Fruit fly (Drosophila melanogaster) whole organism, embryonic: ENCODE results near the gene Cyp4d14.
A peak's percentile ranks its signal among the peaks of the same experiment; 100 is the strongest.

Experiments
- Adf1 ChIP-seq: fragments of 200-800 bp; sonication (Bioruptor generic); IDR thresholded peaks from 2 replicates; pipeline ENCODE4 v1.3.6; 2022; ENCODE audit warnings: missing biosample characterization, missing genetic modification characterization
- BtbVII ChIP-seq: fragments of 200-800 bp; sonication (Bioruptor generic); optimal IDR thresholded peaks from 3 replicates; lab custom pipeline; 2017; ENCODE audit warnings: missing biosample characterization, mild to moderate bottlenecking, missing genetic modification characterization
- CG10147 ChIP-seq: fragments of 200-800 bp; sonication (Bioruptor generic); optimal IDR thresholded peaks from 2 replicates; lab custom pipeline; 2019; ENCODE audit warnings: missing biosample characterization, mild to moderate bottlenecking, missing genetic modification characterization, moderate library complexity
- CG10274 ChIP-seq: fragments of 200-800 bp; sonication (Bioruptor generic); optimal IDR thresholded peaks from 3 replicates; lab custom pipeline; 2017; ENCODE audit warnings: missing biosample characterization, mild to moderate bottlenecking, missing genetic modification characterization
- CG10321 ChIP-seq: fragments of 200-800 bp; sonication (Bioruptor generic); IDR thresholded peaks from 2 replicates; pipeline ENCODE4 v1.3.6; 2022; ENCODE audit warnings: missing biosample characterization, missing genetic modification characterization
- CG10366 ChIP-seq: fragments of 200-800 bp; sonication (Bioruptor generic); IDR thresholded peaks from 2 replicates; pipeline ENCODE4 v1.3.6; 2022; ENCODE audit warnings: missing biosample characterization, missing genetic modification characterization
- CG10959 ChIP-seq: fragments of 200-800 bp; sonication (Bioruptor generic); IDR thresholded peaks from 2 replicates; pipeline ENCODE4 v1.3.6; 2022; ENCODE audit warnings: missing biosample characterization, missing genetic modification characterization
- CG11456 ChIP-seq: fragments of 200-800 bp; sonication (Bioruptor generic); IDR thresholded peaks from 3 replicates; pipeline ENCODE4 v1.3.6; 2022; ENCODE audit warnings: missing biosample characterization, missing genetic modification characterization
- CG11560 ChIP-seq: fragments of 200-800 bp; sonication (Bioruptor generic); IDR thresholded peaks from 3 replicates; pipeline ENCODE4 v1.3.6; 2022; ENCODE audit warnings: missing biosample characterization, missing genetic modification characterization
- CG11723 ChIP-seq: fragments of 200-800 bp; sonication (Bioruptor generic); optimal IDR thresholded peaks from 2 replicates; lab custom pipeline; 2017; ENCODE audit warnings: missing biosample characterization, mild to moderate bottlenecking, missing genetic modification characterization
- CG14014 ChIP-seq: fragments of 200-800 bp; sonication (Bioruptor generic); IDR thresholded peaks from 2 replicates; pipeline ENCODE4 v1.3.6; 2022; ENCODE audit warnings: missing biosample characterization, missing genetic modification characterization
- CG1792 ChIP-seq: fragments of 200-800 bp; sonication (Bioruptor generic); optimal IDR thresholded peaks from 2 replicates; lab custom pipeline; 2016; ENCODE audit warnings: missing biosample characterization, missing genetic modification characterization
- CG3065 ChIP-seq: fragments of 200-800 bp; sonication (Bioruptor generic); optimal IDR thresholded peaks from 2 replicates; lab custom pipeline; 2016; ENCODE audit warnings: missing biosample characterization, missing genetic modification characterization
- CG33213 ChIP-seq: fragments of 200-800 bp; sonication (Bioruptor generic); optimal IDR thresholded peaks from 3 replicates; lab custom pipeline; 2016; ENCODE audit warnings: missing biosample characterization, missing genetic modification characterization
- CG3847 ChIP-seq: fragments of 200-800 bp; sonication (Bioruptor generic); IDR thresholded peaks from 2 replicates; pipeline ENCODE4 v1.3.6; 2022; ENCODE audit warnings: missing biosample characterization, missing genetic modification characterization
- CG4854 ChIP-seq: fragments of 200-800 bp; sonication (Bioruptor generic); optimal IDR thresholded peaks from 2 replicates; lab custom pipeline; 2016; ENCODE audit warnings: missing biosample characterization, missing genetic modification characterization, inconsistent platforms
- CG6654 ChIP-seq: fragments of 200-800 bp; sonication (Bioruptor generic); optimal IDR thresholded peaks from 2 replicates; lab custom pipeline; 2017; ENCODE audit warnings: missing biosample characterization, mild to moderate bottlenecking, missing genetic modification characterization
- CG7839 ChIP-seq: fragments of 200-800 bp; sonication (Bioruptor generic); optimal IDR thresholded peaks from 3 replicates; lab custom pipeline; 2018; ENCODE audit warnings: missing biosample characterization, mild to moderate bottlenecking, missing genetic modification characterization, moderate library complexity
- CG7987 ChIP-seq: fragments of 200-800 bp; sonication (Bioruptor generic); optimal IDR thresholded peaks from 2 replicates; lab custom pipeline; 2018; ENCODE audit warnings: missing biosample characterization, mild to moderate bottlenecking, missing genetic modification characterization, moderate library complexity
- CG8089 ChIP-seq: fragments of 200-800 bp; sonication (Bioruptor generic); optimal IDR thresholded peaks from 3 replicates; lab custom pipeline; 2016; ENCODE audit warnings: missing biosample characterization, missing genetic modification characterization
- CG8765 ChIP-seq: fragments of 200-800 bp; sonication (Bioruptor generic); IDR thresholded peaks from 2 replicates; pipeline ENCODE4 v1.3.6; 2022; ENCODE audit warnings: missing biosample characterization, missing genetic modification characterization
- CG8944 ChIP-seq: fragments of 200-800 bp; sonication (Bioruptor generic); optimal IDR thresholded peaks from 3 replicates; lab custom pipeline; 2016; ENCODE audit warnings: missing biosample characterization, missing genetic modification characterization
- CHES-1-like ChIP-seq: fragments of 200-800 bp; sonication (Bioruptor generic); optimal IDR thresholded peaks from 2 replicates; lab custom pipeline; 2016; ENCODE audit warnings: missing biosample characterization, missing genetic modification characterization
- Dad ChIP-seq: fragments of 200-800 bp; sonication (Bioruptor generic); optimal IDR thresholded peaks from 3 replicates; lab custom pipeline; 2016; ENCODE audit warnings: missing biosample characterization, missing genetic modification characterization
- Dll ChIP-seq: fragments of 200-800 bp; sonication (Bioruptor generic); IDR thresholded peaks from 4 replicates; pipeline ENCODE4 v1.3.6; 2022; ENCODE audit warnings: missing biosample characterization, missing genetic modification characterization; ENCODE audit not compliant: partially characterized antibody
- Doc3 ChIP-seq: fragments of 200-800 bp; sonication (Bioruptor generic); IDR thresholded peaks from 3 replicates; pipeline ENCODE4 v1.3.6; 2022; ENCODE audit warnings: missing biosample characterization, missing genetic modification characterization; ENCODE audit not compliant: partially characterized antibody
- E2f2 ChIP-seq: fragments of 200-800 bp; sonication (Bioruptor generic); IDR thresholded peaks from 2 replicates; pipeline ENCODE4 v1.3.6; 2022; ENCODE audit warnings: missing biosample characterization, missing genetic modification characterization
- HmgD ChIP-seq: fragments of 200-800 bp; sonication (Bioruptor generic); optimal IDR thresholded peaks from 3 replicates; lab custom pipeline; 2016; ENCODE audit warnings: missing biosample characterization, missing genetic modification characterization
- Hr78 ChIP-seq, 2 experiments: fragments of 200-800 bp in 1 of 2; fragments of >200 bp in 1 of 2; sonication (Bioruptor generic) in 1 of 2; optimal IDR thresholded peaks; 2 replicates each; lab custom pipeline; 2017 to 2019; ENCODE audit warnings: missing biosample characterization in 2 of 2, missing genetic modification characterization in 2 of 2, mild to moderate bottlenecking in 1 of 2, moderate library complexity in 1 of 2
- Kr ChIP-seq: fragments of 200-800 bp; sonication (Bioruptor generic); optimal IDR thresholded peaks from 2 replicates; lab custom pipeline; 2017; ENCODE audit warnings: missing biosample characterization, mild to moderate bottlenecking, missing genetic modification characterization
- NFAT ChIP-seq: fragments of 200-800 bp; sonication (Bioruptor generic); IDR thresholded peaks from 2 replicates; pipeline ENCODE4 v1.3.6; 2022; ENCODE audit warnings: missing biosample characterization, missing genetic modification characterization
- Nf-YA ChIP-seq: fragments of 200-800 bp; sonication (Bioruptor generic); IDR thresholded peaks from 2 replicates; pipeline ENCODE4 v1.3.6; 2022; ENCODE audit warnings: missing biosample characterization, missing genetic modification characterization
- Nf-YB ChIP-seq: fragments of 200-800 bp; sonication (Bioruptor generic); optimal IDR thresholded peaks from 3 replicates; lab custom pipeline; 2019; ENCODE audit warnings: missing biosample characterization, mild to moderate bottlenecking, missing genetic modification characterization, moderate library complexity
- Scr ChIP-seq: fragments of 200-800 bp; sonication (Bioruptor generic); IDR thresholded peaks from 2 replicates; pipeline ENCODE4 v1.3.6; 2022; ENCODE audit warnings: missing biosample characterization, missing genetic modification characterization; ENCODE audit not compliant: partially characterized antibody
- Six4 ChIP-seq: fragments of 200-800 bp; sonication (Bioruptor generic); optimal IDR thresholded peaks from 2 replicates; lab custom pipeline; 2016; ENCODE audit warnings: missing biosample characterization, missing genetic modification characterization
- Ssrp ChIP-seq: fragments of 200-800 bp; sonication (Bioruptor generic); optimal IDR thresholded peaks from 2 replicates; lab custom pipeline; 2018; ENCODE audit warnings: missing biosample characterization, mild to moderate bottlenecking, missing genetic modification characterization, moderate library complexity
- bowl ChIP-seq: fragments of 200-800 bp; sonication (Bioruptor generic); IDR thresholded peaks from 2 replicates; pipeline ENCODE4 v1.3.6; 2022; ENCODE audit warnings: missing biosample characterization, missing genetic modification characterization
- en ChIP-seq: fragments of 200-800 bp; sonication (Bioruptor generic); optimal IDR thresholded peaks from 2 replicates; lab custom pipeline; 2016; ENCODE audit warnings: missing biosample characterization, missing genetic modification characterization
- ewg ChIP-seq: fragments of 200-800 bp; sonication (Bioruptor generic); optimal IDR thresholded peaks from 3 replicates; lab custom pipeline; 2017; ENCODE audit warnings: mild to moderate bottlenecking, missing biosample characterization, missing genetic modification reagents, missing genetic modification characterization
- gem ChIP-seq: fragments of 200-800 bp; sonication (Bioruptor generic); optimal IDR thresholded peaks from 2 replicates; lab custom pipeline; 2019; ENCODE audit warnings: missing biosample characterization, mild to moderate bottlenecking, missing genetic modification characterization, moderate library complexity
- ind ChIP-seq: fragments of 200-800 bp; sonication (Bioruptor generic); optimal IDR thresholded peaks from 3 replicates; lab custom pipeline; 2016; ENCODE audit warnings: missing biosample characterization, missing genetic modification characterization
- insv ChIP-seq, 2 experiments: fragments of 200-800 bp; sonication (Bioruptor generic); optimal IDR thresholded peaks; 3 replicates each; lab custom pipeline; 2016 to 2018; ENCODE audit warnings: missing biosample characterization in 2 of 2, missing genetic modification characterization in 2 of 2
- jing ChIP-seq: fragments of 200-800 bp; sonication (Bioruptor generic); optimal IDR thresholded peaks from 2 replicates; lab custom pipeline; 2018; ENCODE audit warnings: missing biosample characterization, mild to moderate bottlenecking, missing genetic modification characterization
- lbe ChIP-seq: fragments of 200-800 bp; sonication (Bioruptor generic); optimal IDR thresholded peaks from 2 replicates; lab custom pipeline; 2016; ENCODE audit warnings: missing biosample characterization, mild to moderate bottlenecking, missing genetic modification characterization
- otp ChIP-seq: fragments of 200-800 bp; sonication (Bioruptor generic); IDR thresholded peaks from 3 replicates; pipeline ENCODE4, ENCODE4 v1.3.6; 2022; ENCODE audit warnings: missing biosample characterization, missing genetic modification characterization
- pum ChIP-seq: fragments of 200-800 bp; sonication (Bioruptor generic); optimal IDR thresholded peaks from 2 replicates; lab custom pipeline; 2016; ENCODE audit warnings: missing biosample characterization, missing genetic modification characterization
- ro ChIP-seq: fragments of 200-800 bp; sonication (Bioruptor generic); IDR thresholded peaks from 2 replicates; pipeline ENCODE4 v1.3.6; 2022; ENCODE audit warnings: missing biosample characterization, missing genetic modification characterization
- sens ChIP-seq: fragments of 200-800 bp; sonication (Bioruptor generic); peaks from one replicate; lab custom pipeline; 2016; ENCODE audit warnings: missing biosample characterization, missing genetic modification characterization
- sna ChIP-seq: fragments of 200-800 bp; sonication (Bioruptor generic); IDR thresholded peaks from 2 replicates; pipeline ENCODE4 v1.3.6; 2022; ENCODE audit warnings: missing biosample characterization, missing genetic modification characterization; ENCODE audit not compliant: partially characterized antibody
- tup ChIP-seq: fragments of 200-800 bp; sonication (Bioruptor generic); optimal IDR thresholded peaks from 2 replicates; lab custom pipeline; 2016; ENCODE audit warnings: missing biosample characterization, mild to moderate bottlenecking, missing genetic modification characterization, moderate library complexity

The Cyp4d14 gene

dm6 chrX:2222181-2222790, 47.2 kb upstream of the Cyp4d14 start, which contains the start of gene Vinc (continued):
- TF ChIP-seq lbe (GFP tag; lab: Kevin White, UChicago) (peak; percentile 75), CG8944 (GFP tag; lab: Kevin White, UChicago) (peak; percentile 57), sens (GFP tag; lab: Kevin White, UChicago) (peak; percentile 98), CG33213 (GFP tag; lab: Kevin White, UChicago) (peak; percentile 68), Hr78 (GFP tag; optimal IDR thresholded peaks at IDR 0.05; lab: Kevin White, UChicago) (no peak), CG10366 (GFP tag; lab: Robert Waterston, UW) (peak; percentile 54), CG3847 (peak; percentile 83), Kr (peak; percentile 42), Adf1 (GFP tag; lab: Robert Waterston, UW) (peak; percentile 70), en (GFP tag; lab: Kevin White, UChicago) (peak; percentile 82), CG7839 (tag; lab: Kevin White, UChicago) (peak; percentile 93), CHES-1-like (GFP tag; lab: Kevin White, UChicago) (peak; percentile 58), jing (GFP tag; lab: Kevin White, UChicago) (no peak), CG10959 (peak; percentile 62), pum (GFP tag; lab: Kevin White, UChicago) (peak; percentile 87), insv (GFP tag; optimal IDR thresholded peaks at IDR 0.05; lab: Kevin White, UChicago) (no peak), Doc3 (GFP tag; lab: Robert Waterston, UW) (no peak), gem (tag; lab: Kevin White, UChicago) (no peak), CG7987 (GFP tag; lab: Kevin White, UChicago) (peak; percentile 73), Scr (GFP tag; lab: Robert Waterston, UW) (peak; percentile 43; the same call in 1 of the 2 replicates), CG8765 (peak; percentile 50; the same call in 1 of the 2 replicates), NFAT (GFP tag; lab: Robert Waterston, UW) (peak; percentile 80), E2f2 (peak; percentile 86), bowl (peak; percentile 41; the same call in 1 of the 2 replicates), CG11456 (GFP tag; lab: Robert Waterston, UW) (peak; percentile 87), HmgD (GFP tag; lab: Kevin White, UChicago) (peak; percentile 54), CG10274 (GFP tag; lab: Kevin White, UChicago) (peak; percentile 82), CG10321 (GFP tag; lab: Robert Waterston, UW) (no peak), tup (GFP tag; lab: Kevin White, UChicago) (peak; percentile 83), CG10147 (GFP tag; lab: Kevin White, UChicago) (peak; percentile 91), ewg (GFP tag; lab: Kevin White, UChicago) (peak; percentile 63), Dad (peak; percentile 85), CG11723 (GFP tag; lab: Kevin White, UChicago) (peak; percentile 55), Six4 (GFP tag; lab: Kevin White, UChicago) (peak; percentile 81), Nf-YA (GFP tag; lab: Robert Waterston, UW) (peak; percentile 50; the same call in 1 of the 2 replicates), CG11560 (tag; lab: Robert Waterston, UW) (peak; percentile 64; the same call in 2 of the 3 replicates), CG8089 (GFP tag; lab: Kevin White, UChicago) (peak; percentile 47), CG6654 (GFP tag; lab: Kevin White, UChicago) (peak; percentile 79), CG4854 (peak; percentile 73), Nf-YB (GFP tag; lab: Kevin White, UChicago) (peak; percentile 62), Ssrp (tag; lab: Kevin White, UChicago) (peak; percentile 54), otp (GFP tag; lab: Robert Waterston, UW) (peak; percentile 64; the same call in 2 of the 3 replicates), Dll (GFP tag; lab: Robert Waterston, UW) (peak; percentile 50; the same call in 2 of the 4 replicates), BtbVII (GFP tag; lab: Kevin White, UChicago) (peak; percentile 93), ind (GFP tag; lab: Kevin White, UChicago) (peak; percentile 90), CG1792 (peak; percentile 65), ro (GFP tag; lab: Robert Waterston, UW) (peak; percentile 39; the same call in 1 of the 2 replicates), sna (GFP tag; lab: Robert Waterston, UW) (no peak), CG14014 (GFP tag; lab: Robert Waterston, UW) (peak; percentile 87), CG3065 (GFP tag; lab: Kevin White, UChicago) (no peak)
